Worm (Caenorhabditis elegans): ENCODE data around the gene qua-1.

The qua-1 gene

DNA sequence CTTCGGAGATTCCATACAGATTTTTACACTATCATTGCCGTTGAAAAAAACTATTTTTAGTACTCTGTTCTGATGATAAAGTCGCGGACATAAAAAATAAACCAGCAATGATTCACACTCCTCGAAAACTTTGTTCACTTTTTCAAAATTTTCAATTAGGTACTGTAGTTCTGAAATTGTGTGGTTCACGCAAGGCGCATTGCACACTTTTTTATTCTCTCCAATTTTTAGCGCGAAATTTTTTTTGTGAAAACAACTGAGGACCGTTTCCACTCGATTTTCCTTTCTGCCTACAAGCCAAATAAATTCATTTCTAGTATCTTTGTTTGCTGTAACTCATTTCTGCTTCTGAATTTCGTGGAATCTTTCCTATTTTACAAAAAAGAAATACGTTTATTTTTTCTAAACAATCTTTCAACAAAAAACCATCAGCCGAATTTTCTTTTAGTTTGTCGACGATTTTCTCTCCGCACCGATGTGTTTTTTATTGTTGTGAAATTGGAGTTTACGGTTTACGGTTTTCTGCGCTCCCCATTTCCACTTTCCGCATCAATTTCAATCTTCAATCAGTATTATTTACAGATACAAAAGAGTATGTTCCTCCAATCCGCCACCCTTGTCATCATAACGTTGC lies 54.7 kb downstream of the qua-1 start, which contains the start of gene F35C11.5 (continued):
- TF ChIP-seq attf-5 (GFP tag; optimal IDR thresholded peaks at IDR 0.05) = no peak
- TF ChIP-seq B0336.3 (GFP tag; IDR thresholded peaks at IDR 0.05) = no peak
- no peak for TF ChIP-seq nhr-90 (tag; optimal IDR thresholded peaks at IDR 0.05)
- TF ChIP-seq F37B4.10 (GFP tag; IDR thresholded peaks at IDR 0.05) = no peak
- TF ChIP-seq attf-3 (GFP tag; conservative IDR thresholded peaks at IDR 0.05) = no peak
- TF ChIP-seq ceh-79 (tag; optimal IDR thresholded peaks at IDR 0.05) = no peak
- TF ChIP-seq B0019.2 (GFP tag; conservative IDR thresholded peaks at IDR 0.05) = peak; percentile 45; the same call in 1 of the 2 replicates
- TF ChIP-seq rec-8 (tag; optimal IDR thresholded peaks at IDR 0.05) = no peak
- TF ChIP-seq let-526 (GFP tag; IDR thresholded peaks at IDR 0.05) = no peak
- no peak for TF ChIP-seq ztf-3 (GFP tag; optimal IDR thresholded peaks at IDR 0.05)
- no peak for TF ChIP-seq egl-44 (GFP tag; IDR thresholded peaks at IDR 0.05)
- TF ChIP-seq lin-35 (GFP tag; optimal IDR thresholded peaks at IDR 0.05) = no peak
- no peak for TF ChIP-seq chd-7 (tag; optimal IDR thresholded peaks at IDR 0.05)
- TF ChIP-seq madf-6 (GFP tag; IDR thresholded peaks at IDR 0.05) = peak; percentile 92
- no peak for TF ChIP-seq atf-7 (tag; optimal IDR thresholded peaks at IDR 0.05)
- peak; percentile 86 for TF ChIP-seq efl-1 (GFP tag; optimal IDR thresholded peaks at IDR 0.05)
- no peak for TF ChIP-seq dpff-1 (tag; optimal IDR thresholded peaks at IDR 0.05)
- TF ChIP-seq lin-26 (GFP tag; IDR thresholded peaks at IDR 0.05) = no peak
- TF ChIP-seq ztf-25 (GFP tag; IDR thresholded peaks at IDR 0.05) = no peak
- no peak for TF ChIP-seq T26A5.8 (tag; optimal IDR thresholded peaks at IDR 0.05)
- TF ChIP-seq F49E8.2 (tag; optimal IDR thresholded peaks at IDR 0.05; ENCODE audit: insufficient read depth) = no peak
- no peak for TF ChIP-seq C06A6.2 (GFP tag; conservative IDR thresholded peaks at IDR 0.05)
- peak; percentile 66 for TF ChIP-seq dpl-1 (GFP tag; optimal IDR thresholded peaks at IDR 0.05)
- no peak for TF ChIP-seq ztf-22 (GFP tag; optimal IDR thresholded peaks at IDR 0.05)
- no peak for TF ChIP-seq pha-4 (tag; optimal IDR thresholded peaks at IDR 0.05)
- TF ChIP-seq ceh-91 (GFP tag; IDR thresholded peaks at IDR 0.05) = peak; percentile 79
- TF ChIP-seq pbrm-1 (GFP tag; IDR thresholded peaks at IDR 0.05) = no peak
- TF ChIP-seq him-1 (tag; optimal IDR thresholded peaks at IDR 0.05) = peak; percentile 13
- no peak for TF ChIP-seq nhr-179 (tag; optimal IDR thresholded peaks at IDR 0.05)
- TF ChIP-seq tbp1 (GFP tag; optimal IDR thresholded peaks at IDR 0.05) = no peak
- TF ChIP-seq hmg-20 (GFP tag; IDR thresholded peaks at IDR 0.05) = no peak
- peak; percentile 39; the same call in 1 of the 2 replicates for TF ChIP-seq D2030.7 (GFP tag; IDR thresholded peaks at IDR 0.05)
- no peak for TF ChIP-seq B0261.1 (tag; optimal IDR thresholded peaks at IDR 0.05)
- TF ChIP-seq die-1 (tag; optimal IDR thresholded peaks at IDR 0.05) = no peak
- TF ChIP-seq rpc-1 (optimal IDR thresholded peaks at IDR 0.05) = no peak
- TF ChIP-seq rpc-1 (tag; optimal IDR thresholded peaks at IDR 0.05) = no peak
- no peak for TF ChIP-seq egl-18 (GFP tag; IDR thresholded peaks at IDR 0.05)
- TF ChIP-seq ztf-18 (tag; optimal IDR thresholded peaks at IDR 0.05) = no peak
- peak; percentile 48 for TF ChIP-seq lin-54 (GFP tag; optimal IDR thresholded peaks at IDR 0.05)
- TF ChIP-seq hmg-1.2 (GFP tag; IDR thresholded peaks at IDR 0.05) = no peak
- no peak for TF ChIP-seq nhr-80 (tag; optimal IDR thresholded peaks at IDR 0.05)
- TF ChIP-seq rcor-1 (GFP tag; IDR thresholded peaks at IDR 0.05) = no peak
- TF ChIP-seq repo-1 (tag; optimal IDR thresholded peaks at IDR 0.05) = no peak

Data from whole organism, young adult.